Fruit fly (Drosophila melanogaster) whole organism, prepupa: Measurements from ENCODE around the gene CG10565.

ENCODE experiments used
- Blimp-1 ChIP-seq: fragments of 200-800 bp; sonication (Bioruptor generic); optimal IDR thresholded peaks from 3 replicates; lab custom pipeline; 2017; ENCODE audit warnings: missing biosample characterization, missing genetic modification characterization, mild to moderate bottlenecking, moderate library complexity, missing genetic modification reagents
- CG10669 ChIP-seq: fragments of 200-800 bp; sonication (Bioruptor generic); optimal IDR thresholded peaks from 3 replicates; lab custom pipeline; 2018; ENCODE audit warnings: missing biosample characterization, mild to moderate bottlenecking, missing genetic modification characterization, moderate library complexity
- CG11762 ChIP-seq: fragments of 200-800 bp; sonication (Bioruptor generic); optimal IDR thresholded peaks from 3 replicates; lab custom pipeline; 2016; ENCODE audit warnings: missing biosample characterization, missing genetic modification characterization; ENCODE audit not compliant: insufficient read depth
- CG11902 ChIP-seq: fragments of 200-800 bp; sonication (Bioruptor generic); optimal IDR thresholded peaks from 3 replicates; lab custom pipeline; 2016; ENCODE audit warnings: missing biosample characterization, missing genetic modification characterization
- CG15336 ChIP-seq: fragments of 200-800 bp; sonication (Bioruptor generic); IDR thresholded peaks from 2 replicates; pipeline ENCODE4 v1.3.6; 2022; ENCODE audit warnings: missing biosample characterization, missing genetic modification characterization
- CG1621 ChIP-seq: fragments of 200-800 bp; sonication (Bioruptor generic); optimal IDR thresholded peaks from 3 replicates; lab custom pipeline; 2018; ENCODE audit warnings: missing biosample characterization, mild to moderate bottlenecking, missing genetic modification characterization
- CG16779 ChIP-seq: fragments of 200-800 bp; sonication (Bioruptor generic); optimal IDR thresholded peaks from 3 replicates; lab custom pipeline; 2017; ENCODE audit warnings: missing biosample characterization, mild to moderate bottlenecking, missing genetic modification characterization
- CG3032 ChIP-seq: fragments of 200-800 bp; optimal IDR thresholded peaks from 2 replicates; lab custom pipeline; 2019; ENCODE audit warnings: missing biosample characterization, mild to moderate bottlenecking, missing genetic modification characterization, moderate library complexity
- CG31627 ChIP-seq: fragments of 200-800 bp; sonication (Bioruptor generic); optimal IDR thresholded peaks from 3 replicates; lab custom pipeline; 2016; ENCODE audit warnings: missing biosample characterization, missing genetic modification characterization
- CG32006 ChIP-seq: fragments of 200-800 bp; sonication (Bioruptor generic); optimal IDR thresholded peaks from 3 replicates; lab custom pipeline; 2017; ENCODE audit warnings: missing biosample characterization, mild to moderate bottlenecking, missing genetic modification characterization
- CG34406 ChIP-seq: fragments of 200-800 bp; sonication (Bioruptor generic); optimal IDR thresholded peaks from 3 replicates; lab custom pipeline; 2016; ENCODE audit warnings: missing biosample characterization, missing genetic modification characterization
- CG3919 ChIP-seq: fragments of 200-800 bp; sonication (Bioruptor generic); optimal IDR thresholded peaks from 3 replicates; lab custom pipeline; 2016; ENCODE audit warnings: missing biosample characterization, missing genetic modification characterization
- CG6276 ChIP-seq: fragments of 200-800 bp; sonication (Bioruptor generic); optimal IDR thresholded peaks from 2 replicates; lab custom pipeline; 2017; ENCODE audit warnings: missing biosample characterization, mild to moderate bottlenecking, missing genetic modification characterization
- CG6792 ChIP-seq: fragments of 200-800 bp; sonication (Bioruptor generic); optimal IDR thresholded peaks from 3 replicates; lab custom pipeline; 2016; ENCODE audit warnings: missing biosample characterization, missing genetic modification characterization
- CG6808 ChIP-seq: fragments of 200-800 bp; sonication (Bioruptor generic); optimal IDR thresholded peaks from 3 replicates; lab custom pipeline; 2017; ENCODE audit warnings: missing biosample characterization, missing genetic modification characterization, mild to moderate bottlenecking, moderate library complexity, missing genetic modification reagents
- CG6854 ChIP-seq: fragments of 200-800 bp; sonication (Bioruptor generic); optimal IDR thresholded peaks from 2 replicates; lab custom pipeline; 2017; ENCODE audit warnings: missing biosample characterization, mild to moderate bottlenecking, missing genetic modification characterization
- CG7368 ChIP-seq: fragments of 200-800 bp; sonication (Bioruptor generic); optimal IDR thresholded peaks from 3 replicates; lab custom pipeline; 2016; ENCODE audit warnings: missing biosample characterization, missing genetic modification characterization
- CG8119 ChIP-seq: fragments of 200-800 bp; sonication (Bioruptor generic); IDR thresholded peaks from 3 replicates; pipeline ENCODE4 v1.3.6; 2022; ENCODE audit warnings: missing biosample characterization, missing genetic modification characterization
- CG8319 ChIP-seq: fragments of 200-800 bp; sonication (Bioruptor generic); optimal IDR thresholded peaks from 3 replicates; lab custom pipeline; 2016; ENCODE audit warnings: missing biosample characterization, missing genetic modification characterization
- CG8632 ChIP-seq: fragments of 200-800 bp; sonication (Bioruptor generic); optimal IDR thresholded peaks from 3 replicates; lab custom pipeline; 2016; ENCODE audit warnings: missing biosample characterization, missing genetic modification characterization
- CG9139 ChIP-seq: fragments of 200-800 bp; sonication (Bioruptor generic); optimal IDR thresholded peaks from 3 replicates; lab custom pipeline; 2017; ENCODE audit warnings: missing biosample characterization, mild to moderate bottlenecking, missing genetic modification characterization
- Eip75B ChIP-seq: fragments of 200-800 bp; sonication (Bioruptor generic); optimal IDR thresholded peaks from 3 replicates; lab custom pipeline; 2016; ENCODE audit warnings: missing biosample characterization, missing genetic modification characterization
- Eip78C ChIP-seq: fragments of 200-800 bp; sonication (Bioruptor generic); peaks from one replicate; lab custom pipeline; 2016; ENCODE audit warnings: missing biosample characterization, missing genetic modification characterization
- Eip93F ChIP-seq: fragments of 200-800 bp; sonication (Bioruptor generic); optimal IDR thresholded peaks from 2 replicates; lab custom pipeline; 2016; ENCODE audit warnings: missing biosample characterization, mild to moderate bottlenecking, missing genetic modification characterization
- Ets21C ChIP-seq: fragments of 200-800 bp; sonication (Bioruptor generic); optimal IDR thresholded peaks from 3 replicates; lab custom pipeline; 2016; ENCODE audit warnings: missing biosample characterization, missing genetic modification characterization
- Ets96B ChIP-seq: fragments of 200-800 bp; optimal IDR thresholded peaks from 2 replicates; lab custom pipeline; 2019; ENCODE audit warnings: missing biosample characterization, mild to moderate bottlenecking, missing genetic modification characterization, moderate library complexity
- Gug ChIP-seq: fragments of 200-800 bp; sonication (Bioruptor generic); IDR thresholded peaks from 2 replicates; pipeline ENCODE4 v1.3.6; 2022; ENCODE audit warnings: missing biosample characterization, missing genetic modification characterization
- Hr39 ChIP-seq: fragments of 200-800 bp; sonication (Bioruptor generic); optimal IDR thresholded peaks from 2 replicates; lab custom pipeline; 2016; ENCODE audit warnings: missing biosample characterization, missing genetic modification characterization
- Hr4 ChIP-seq: fragments of 200-800 bp; sonication (Bioruptor generic); optimal IDR thresholded peaks from 3 replicates; lab custom pipeline; 2016; ENCODE audit warnings: missing biosample characterization, missing genetic modification characterization
- Lpt ChIP-seq: fragments of 200-800 bp; sonication (Bioruptor generic); optimal IDR thresholded peaks from 3 replicates; lab custom pipeline; 2016; ENCODE audit warnings: missing biosample characterization, missing genetic modification characterization
- Met ChIP-seq: fragments of 200-800 bp; sonication (Bioruptor generic); optimal IDR thresholded peaks from 3 replicates; lab custom pipeline; 2016; ENCODE audit warnings: missing biosample characterization, missing genetic modification characterization
- OdsH ChIP-seq: fragments of 200-800 bp; sonication (Bioruptor generic); optimal IDR thresholded peaks from 3 replicates; lab custom pipeline; 2016; ENCODE audit warnings: missing biosample characterization, missing genetic modification characterization
- Sox102F ChIP-seq: fragments of 200-800 bp; sonication (Bioruptor generic); optimal IDR thresholded peaks from 2 replicates; lab custom pipeline; 2016; ENCODE audit warnings: missing biosample characterization, mild to moderate bottlenecking, missing genetic modification characterization
- acj6 ChIP-seq: fragments of 200-800 bp; sonication (Bioruptor generic); optimal IDR thresholded peaks from 3 replicates; lab custom pipeline; 2016; ENCODE audit warnings: missing biosample characterization, missing genetic modification characterization
- cyc ChIP-seq: fragments of 200-800 bp; sonication (Bioruptor generic); optimal IDR thresholded peaks from 3 replicates; lab custom pipeline; 2016; ENCODE audit warnings: missing biosample characterization, missing genetic modification characterization
- dac ChIP-seq: fragments of 200-800 bp; sonication (Bioruptor generic); optimal IDR thresholded peaks from 2 replicates; lab custom pipeline; 2017; ENCODE audit warnings: missing biosample characterization, mild to moderate bottlenecking, missing genetic modification characterization
- dsx ChIP-seq: fragments of 200-800 bp; optimal IDR thresholded peaks from 3 replicates; lab custom pipeline; 2019; ENCODE audit warnings: missing biosample characterization, mild to moderate bottlenecking, missing genetic modification characterization, moderate library complexity; ENCODE audit not compliant: poor library complexity, severe bottlenecking
- eg ChIP-seq: fragments of 200-800 bp; sonication (Bioruptor generic); IDR thresholded peaks from 3 replicates; pipeline ENCODE4 v1.3.6; 2022; ENCODE audit warnings: missing biosample characterization, missing genetic modification characterization
- esn ChIP-seq: fragments of 200-800 bp; sonication (Bioruptor generic); optimal IDR thresholded peaks from 2 replicates; lab custom pipeline; 2016; ENCODE audit warnings: missing biosample characterization, mild to moderate bottlenecking, missing genetic modification characterization, moderate library complexity
- fd59A ChIP-seq: fragments of 200-800 bp; sonication (Bioruptor generic); optimal IDR thresholded peaks from 2 replicates; lab custom pipeline; 2017; ENCODE audit warnings: missing biosample characterization, mild to moderate bottlenecking, missing genetic modification characterization, missing genetic modification reagents
- lz ChIP-seq: fragments of 200-800 bp; sonication (Bioruptor generic); optimal IDR thresholded peaks from 3 replicates; lab custom pipeline; 2016; ENCODE audit warnings: missing biosample characterization, missing genetic modification characterization
- pdm3 ChIP-seq: fragments of 200-800 bp; sonication (Bioruptor generic); optimal IDR thresholded peaks from 3 replicates; lab custom pipeline; 2016; ENCODE audit warnings: missing biosample characterization, missing genetic modification characterization
- salr ChIP-seq, 2 experiments: fragments of 200-800 bp; sonication (Bioruptor generic); optimal IDR thresholded peaks; 3 replicates each; lab custom pipeline; 2016 to 2018; ENCODE audit warnings: missing biosample characterization in 2 of 2, missing genetic modification characterization in 2 of 2, mild to moderate bottlenecking in 1 of 2
- svp ChIP-seq: fragments of 200-800 bp; sonication (Bioruptor generic); peaks from one replicate; lab custom pipeline; 2016; ENCODE audit warnings: missing biosample characterization, missing genetic modification characterization
- topi ChIP-seq: fragments of 200-800 bp; sonication (Bioruptor generic); optimal IDR thresholded peaks from 3 replicates; lab custom pipeline; 2016; ENCODE audit warnings: missing biosample characterization, missing genetic modification characterization
- vri ChIP-seq: fragments of 200-800 bp; sonication (Bioruptor generic); optimal IDR thresholded peaks from 3 replicates; lab custom pipeline; 2016; ENCODE audit warnings: missing biosample characterization, mild to moderate bottlenecking, missing genetic modification characterization

Gene CG10565

dm6 chr3L:21172527-21173253 lies 36.5 kb upstream of the CG10565 start, which contains the start of the genes chb and AsnS (continued):
- TF ChIP-seq acj6 (GFP tag; lab: Kevin White, UChicago) (peak; percentile 81), eg (peak; percentile 95), CG11902 (GFP tag; lab: Kevin White, UChicago) (peak; percentile 38), Sox102F (GFP tag; lab: Kevin White, UChicago) (peak; percentile 76), Ets96B (tag; lab: Kevin White, UChicago) (peak; percentile 89), Hr4 (GFP tag; lab: Kevin White, UChicago) (peak; percentile 83), topi (peak; percentile 83), cyc (GFP tag; lab: Kevin White, UChicago) (peak; percentile 78), salr (GFP tag; optimal IDR thresholded peaks at IDR 0.05; lab: Kevin White, UChicago) (peak; percentile 27 to 69), Ets21C (GFP tag; lab: Kevin White, UChicago) (peak; percentile 76), svp (peak; percentile 93), CG16779 (tag; lab: Kevin White, UChicago) (peak; percentile 36), fd59A (peak; percentile 22)

dm6 chr3L:21171905-21172304 lies 35.8 kb upstream of the CG10565 start, which contains the start of gene Ac78C:
TSS of gene Ac78C (minus strand) at chr3L:21171930.
- TF ChIP-seq CG6276 (GFP tag; lab: Kevin White, UChicago) (peak; percentile 87), CG7368 (GFP tag; lab: Kevin White, UChicago) (peak; percentile 89), Eip93F (no peak), Gug (peak; percentile 90), topi (peak; percentile 82), fd59A (peak; percentile 63), CG6854 (GFP tag; lab: Kevin White, UChicago) (peak; percentile 88), CG34406 (peak; percentile 75), Hr4 (GFP tag; lab: Kevin White, UChicago) (peak; percentile 91), salr (GFP tag; optimal IDR thresholded peaks at IDR 0.05; lab: Kevin White, UChicago) (peak; percentile 24 to 59), CG8632 (GFP tag; lab: Kevin White, UChicago) (peak; percentile 76), dac (GFP tag; lab: Kevin White, UChicago) (peak; percentile 85), eg (peak; percentile 91), lz (GFP tag; lab: Kevin White, UChicago) (peak; percentile 87), svp (peak; percentile 91), Met (GFP tag; lab: Kevin White, UChicago) (peak; percentile 81), CG32006 (peak; percentile 85), Eip78C (GFP tag; lab: Kevin White, UChicago) (peak; percentile 94), CG11902 (GFP tag; lab: Kevin White, UChicago) (peak; percentile 94), CG6808 (GFP tag; lab: Kevin White, UChicago) (peak; percentile 73), Ets21C (GFP tag; lab: Kevin White, UChicago) (peak; percentile 80), acj6 (GFP tag; lab: Kevin White, UChicago) (peak; percentile 82), vri (GFP tag; lab: Kevin White, UChicago) (peak; percentile 73), CG10669 (GFP tag; lab: Kevin White, UChicago) (peak; percentile 79), CG8119 (peak; percentile 87), esn (GFP tag; lab: Kevin White, UChicago) (peak; percentile 84), CG3919 (peak; percentile 89), Lpt (GFP tag; lab: Kevin White, UChicago) (peak; percentile 85), Eip75B (GFP tag; lab: Kevin White, UChicago) (peak; percentile 90), CG11762 (GFP tag; lab: Kevin White, UChicago) (peak; percentile 79), CG3032 (tag; lab: Kevin White, UChicago) (peak; percentile 81), CG16779 (tag; lab: Kevin White, UChicago) (peak; percentile 82), CG6792 (GFP tag; lab: Kevin White, UChicago) (peak; percentile 85), Sox102F (GFP tag; lab: Kevin White, UChicago) (peak; percentile 81), CG31627 (GFP tag; lab: Kevin White, UChicago) (peak; percentile 86), CG15336 (GFP tag; lab: Robert Waterston, UW) (peak; percentile 88), Hr39 (peak; percentile 86), dsx (peak; percentile 70), cyc (GFP tag; lab: Kevin White, UChicago) (peak; percentile 87), pdm3 (GFP tag; lab: Kevin White, UChicago) (peak; percentile 88), OdsH (GFP tag; lab: Kevin White, UChicago) (peak; percentile 86), CG8319 (GFP tag; lab: Kevin White, UChicago) (peak; percentile 82), CG1621 (peak; percentile 78), CG9139 (GFP tag; lab: Kevin White, UChicago) (peak; percentile 78), Blimp-1 (GFP tag; lab: Kevin White, UChicago) (peak; percentile 51)
